Fruit fly (Drosophila melanogaster): ENCODE data around the gene LysX.

Gene LysX

DNA sequence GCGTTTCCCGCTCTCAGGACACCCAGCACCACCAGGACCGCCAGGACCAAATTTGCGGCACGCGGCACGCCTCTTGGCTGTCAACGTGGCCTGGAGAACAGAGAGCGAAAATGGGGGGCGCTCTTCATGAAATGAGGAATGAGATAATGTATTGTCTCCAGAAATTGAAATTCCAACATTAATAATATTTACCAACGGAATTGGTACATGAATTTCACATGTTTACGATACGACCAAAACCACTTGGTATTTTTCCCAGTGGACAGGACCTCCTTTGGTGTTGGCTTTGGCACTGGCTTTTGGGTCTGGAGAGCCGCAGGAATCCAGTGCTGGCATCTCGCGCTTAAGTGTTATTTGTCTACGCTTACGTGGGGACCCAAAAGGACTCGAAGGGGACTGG lies 11.6 kb downstream of the LysX start (continued):
- TF ChIP-seq twi (tag; optimal IDR thresholded peaks at IDR 0.05), result no peak
- TF ChIP-seq CG15269 (tag; optimal IDR thresholded peaks at IDR 0.05), result peak; percentile 14
- TF ChIP-seq CG12071 (GFP tag; optimal IDR thresholded peaks at IDR 0.05), result no peak
- TF ChIP-seq CG15601 (tag; optimal IDR thresholded peaks at IDR 0.05), result no peak
- no peak for TF ChIP-seq slou (GFP tag; optimal IDR thresholded peaks at IDR 0.05)
- no peak for TF ChIP-seq CG9817 (tag; optimal IDR thresholded peaks at IDR 0.05)
- TF ChIP-seq CG14441 (GFP tag; IDR thresholded peaks at IDR 0.05), result peak; percentile 60
- TF ChIP-seq ind (GFP tag; optimal IDR thresholded peaks at IDR 0.05), result no peak
- no peak for TF ChIP-seq CG10147 (GFP tag; optimal IDR thresholded peaks at IDR 0.05)
- TF ChIP-seq slp2 (GFP tag; optimal IDR thresholded peaks at IDR 0.05), result no peak
- no peak for TF ChIP-seq Bteb2 (GFP tag; optimal IDR thresholded peaks at IDR 0.05)
- no peak for TF ChIP-seq CG3847 (GFP tag; IDR thresholded peaks at IDR 0.05)
- TF ChIP-seq eve (GFP tag; optimal IDR thresholded peaks at IDR 0.05), result no peak
- no peak for TF ChIP-seq Xbp1 (GFP tag; optimal IDR thresholded peaks at IDR 0.05)
- TF ChIP-seq CG33213 (GFP tag; optimal IDR thresholded peaks at IDR 0.05), result no peak
- TF ChIP-seq dimm (GFP tag; IDR thresholded peaks at IDR 0.05), result 0 out of 2 replicates have a peak, but pooled peaks have one; percentile 18
- no peak for TF ChIP-seq CG12155 (GFP tag; optimal IDR thresholded peaks at IDR 0.05)
- TF ChIP-seq Camta (GFP tag; optimal IDR thresholded peaks at IDR 0.05), result peak; percentile 8
- TF ChIP-seq CG16863 (GFP tag; optimal IDR thresholded peaks at IDR 0.05), result no peak
- no peak for TF ChIP-seq CG10267 (tag; optimal IDR thresholded peaks at IDR 0.05)
- no peak for TF ChIP-seq MBD-R2 (GFP tag; IDR thresholded peaks at IDR 0.05)
- no peak for TF ChIP-seq CG6272 (GFP tag; IDR thresholded peaks at IDR 0.05)
- no peak for TF ChIP-seq vfl (GFP tag; optimal IDR thresholded peaks at IDR 0.05)
- no peak for TF ChIP-seq pb (GFP tag; optimal IDR thresholded peaks at IDR 0.05)
- no peak for TF ChIP-seq CG12744 (GFP tag; optimal IDR thresholded peaks at IDR 0.05)
- no peak for TF ChIP-seq klu (GFP tag; IDR thresholded peaks at IDR 0.05)
- TF ChIP-seq CTCF (GFP tag; optimal IDR thresholded peaks at IDR 0.05), result no peak
- no peak for TF ChIP-seq ftz-f1 (GFP tag; optimal IDR thresholded peaks at IDR 0.05)
- no peak for TF ChIP-seq YL-1 (GFP tag; optimal IDR thresholded peaks at IDR 0.05)
- no peak for TF ChIP-seq Fer2 (tag; optimal IDR thresholded peaks at IDR 0.05)
- no peak for TF ChIP-seq ken (GFP tag; IDR thresholded peaks at IDR 0.05)

DNA sequence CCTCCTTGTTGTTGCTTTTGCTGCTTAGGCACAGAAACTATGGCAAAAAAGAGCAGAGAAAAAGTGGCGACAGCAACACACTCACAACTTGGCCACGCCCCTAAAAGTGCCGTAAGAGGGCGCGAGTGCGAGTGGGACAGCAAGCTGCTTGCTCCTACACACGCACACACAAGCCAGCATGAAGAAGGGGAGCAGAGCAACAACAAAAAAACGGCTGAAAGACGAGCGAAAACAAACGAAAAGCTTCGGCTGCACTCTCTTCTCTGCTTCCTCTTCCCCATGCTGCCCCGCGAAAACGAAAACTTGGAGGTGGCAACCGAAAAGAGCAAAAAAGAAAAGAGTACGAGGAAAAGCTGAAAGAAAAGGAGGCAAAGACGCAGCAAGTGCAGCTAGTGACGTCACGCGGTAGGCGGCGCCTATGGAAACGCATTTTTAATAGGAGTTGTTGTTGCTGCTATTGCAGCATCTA lies 17.0 kb downstream of the LysX start:
- TF ChIP-seq CrebB (tag; optimal IDR thresholded peaks at IDR 0.05) (no peak), CG10979 (tag; optimal IDR thresholded peaks at IDR 0.05) (no peak), CG10543 (GFP tag; optimal IDR thresholded peaks at IDR 0.05) (no peak), Scr (GFP tag; IDR thresholded peaks at IDR 0.05; ENCODE audit: partially characterized antibody) (0 out of 2 replicates have a peak, but pooled peaks have one; percentile 31), CG6791 (GFP tag; IDR thresholded peaks at IDR 0.05; ENCODE audit: partially characterized antibody) (0 out of 3 replicates have a peak, but pooled peaks have one; percentile 31), shn (GFP tag; optimal IDR thresholded peaks at IDR 0.05) (no peak), Hey (tag; optimal IDR thresholded peaks at IDR 0.05) (no peak), Jarid2 (GFP tag; optimal IDR thresholded peaks at IDR 0.05) (peak; percentile 70), CG18476 (GFP tag; optimal IDR thresholded peaks at IDR 0.05) (no peak), nerfin-1 (tag; optimal IDR thresholded peaks at IDR 0.05) (no peak), oc (tag; optimal IDR thresholded peaks at IDR 0.05) (no peak), salm (tag; optimal IDR thresholded peaks at IDR 0.05) (no peak), tll (GFP tag; optimal IDR thresholded peaks at IDR 0.05) (no peak), chm (GFP tag; IDR thresholded peaks at IDR 0.05) (no peak), her (GFP tag; optimal IDR thresholded peaks at IDR 0.05) (no peak), CG9797 (GFP tag; optimal IDR thresholded peaks at IDR 0.05) (no peak), CG1529 (GFP tag; optimal IDR thresholded peaks at IDR 0.05) (no peak), kah (GFP tag; optimal IDR thresholded peaks at IDR 0.05) (no peak), gem (tag; optimal IDR thresholded peaks at IDR 0.05) (no peak), Adf1 (GFP tag; IDR thresholded peaks at IDR 0.05) (peak; percentile 87), CG15269 (tag; optimal IDR thresholded peaks at IDR 0.05) (no peak), CG34422 (GFP tag; IDR thresholded peaks at IDR 0.05) (no peak), Lim3 (GFP tag; IDR thresholded peaks at IDR 0.05) (no peak)
